Fruit fly (Drosophila melanogaster): Measurements from ENCODE around the gene CG3078.

DNA sequence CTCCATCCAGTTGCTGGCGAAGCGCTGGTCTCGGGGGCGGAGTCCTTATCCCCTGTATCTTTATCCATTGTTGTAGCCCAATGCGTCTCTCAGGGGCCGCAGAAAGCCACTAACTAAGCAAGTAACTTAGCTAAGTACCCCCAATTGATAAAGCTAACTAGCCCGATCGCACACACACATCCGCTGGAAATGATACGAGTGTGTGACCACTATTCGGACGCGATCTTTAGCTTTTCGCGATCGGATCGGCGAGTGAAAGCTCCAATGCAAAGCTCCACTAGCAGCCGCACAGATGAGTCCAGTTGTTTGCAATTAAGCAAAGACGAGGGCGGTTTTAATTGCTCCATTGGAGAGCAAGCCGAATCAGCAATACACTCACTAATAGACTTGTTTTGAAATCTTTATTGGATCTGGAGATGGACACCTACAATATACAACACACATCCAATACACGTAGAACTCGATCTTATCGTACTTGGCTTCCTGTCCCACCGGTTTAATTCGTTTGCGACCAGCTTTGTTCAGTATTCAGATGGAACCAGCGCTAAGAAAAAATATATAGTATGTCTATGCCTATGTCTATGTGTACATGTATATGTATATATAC is 5.5 kb downstream of the CG3078 start, which contains the start of gene CG3091:
- TF ChIP-seq Hr39 (GFP tag; optimal IDR thresholded peaks at IDR 0.05), result no peak
- TF ChIP-seq CG7368 (GFP tag; optimal IDR thresholded peaks at IDR 0.05), result no peak
- TF ChIP-seq dac (GFP tag; optimal IDR thresholded peaks at IDR 0.05), result no peak
- no peak for TF ChIP-seq Blimp-1 (GFP tag; optimal IDR thresholded peaks at IDR 0.05)
- TF ChIP-seq Gug (GFP tag; IDR thresholded peaks at IDR 0.05), result no peak
- TF ChIP-seq Ets21C (GFP tag; optimal IDR thresholded peaks at IDR 0.05), result no peak
- no peak for TF ChIP-seq topi (GFP tag; optimal IDR thresholded peaks at IDR 0.05)
- no peak for TF ChIP-seq dsx (GFP tag; optimal IDR thresholded peaks at IDR 0.05; ENCODE audit: poor library complexity, severe bottlenecking)
- TF ChIP-seq fd59A (GFP tag; optimal IDR thresholded peaks at IDR 0.05), result no peak
- TF ChIP-seq svp (GFP tag), result no peak
- no peak for TF ChIP-seq Smox (GFP tag; optimal IDR thresholded peaks at IDR 0.05)
- no peak for TF ChIP-seq CG4318 (GFP tag; optimal IDR thresholded peaks at IDR 0.05)
